Fruit fly (Drosophila melanogaster) whole organism, prepupa: ENCODE measurements around the gene Pkcdelta.

Experiments used
- Blimp-1 ChIP-seq: fragments of 200-800 bp; sonication (Bioruptor generic); optimal IDR thresholded peaks from 3 replicates; lab custom pipeline; 2017; ENCODE audit warnings: missing biosample characterization, missing genetic modification characterization, mild to moderate bottlenecking, moderate library complexity, missing genetic modification reagents
- CG10631 ChIP-seq: fragments of 200-800 bp; sonication (Bioruptor generic); optimal IDR thresholded peaks from 2 replicates; lab custom pipeline; 2016; ENCODE audit warnings: missing biosample characterization, missing genetic modification characterization
- CG11762 ChIP-seq: fragments of 200-800 bp; sonication (Bioruptor generic); optimal IDR thresholded peaks from 3 replicates; lab custom pipeline; 2016; ENCODE audit warnings: missing biosample characterization, missing genetic modification characterization; ENCODE audit not compliant: insufficient read depth
- CG11902 ChIP-seq: fragments of 200-800 bp; sonication (Bioruptor generic); optimal IDR thresholded peaks from 3 replicates; lab custom pipeline; 2016; ENCODE audit warnings: missing biosample characterization, missing genetic modification characterization
- CG1621 ChIP-seq: fragments of 200-800 bp; sonication (Bioruptor generic); optimal IDR thresholded peaks from 3 replicates; lab custom pipeline; 2018; ENCODE audit warnings: missing biosample characterization, mild to moderate bottlenecking, missing genetic modification characterization
- CG16779 ChIP-seq: fragments of 200-800 bp; sonication (Bioruptor generic); optimal IDR thresholded peaks from 3 replicates; lab custom pipeline; 2017; ENCODE audit warnings: missing biosample characterization, mild to moderate bottlenecking, missing genetic modification characterization
- CG3032 ChIP-seq: fragments of 200-800 bp; optimal IDR thresholded peaks from 2 replicates; lab custom pipeline; 2019; ENCODE audit warnings: missing biosample characterization, mild to moderate bottlenecking, missing genetic modification characterization, moderate library complexity
- CG34406 ChIP-seq: fragments of 200-800 bp; sonication (Bioruptor generic); optimal IDR thresholded peaks from 3 replicates; lab custom pipeline; 2016; ENCODE audit warnings: missing biosample characterization, missing genetic modification characterization
- CG3919 ChIP-seq: fragments of 200-800 bp; sonication (Bioruptor generic); optimal IDR thresholded peaks from 3 replicates; lab custom pipeline; 2016; ENCODE audit warnings: missing biosample characterization, missing genetic modification characterization
- CG4318 ChIP-seq: fragments of 200-800 bp; sonication (Bioruptor generic); optimal IDR thresholded peaks from 3 replicates; lab custom pipeline; 2017; ENCODE audit warnings: missing biosample characterization, mild to moderate bottlenecking, missing genetic modification characterization
- CG6163 ChIP-seq: fragments of 200-800 bp; sonication (Bioruptor generic); IDR thresholded peaks from 3 replicates; pipeline ENCODE4 v1.3.6; 2022; ENCODE audit warnings: missing biosample characterization, missing genetic modification characterization
- CG6276 ChIP-seq: fragments of 200-800 bp; sonication (Bioruptor generic); optimal IDR thresholded peaks from 2 replicates; lab custom pipeline; 2017; ENCODE audit warnings: missing biosample characterization, mild to moderate bottlenecking, missing genetic modification characterization
- CG6792 ChIP-seq: fragments of 200-800 bp; sonication (Bioruptor generic); optimal IDR thresholded peaks from 3 replicates; lab custom pipeline; 2016; ENCODE audit warnings: missing biosample characterization, missing genetic modification characterization
- CG6854 ChIP-seq: fragments of 200-800 bp; sonication (Bioruptor generic); optimal IDR thresholded peaks from 2 replicates; lab custom pipeline; 2017; ENCODE audit warnings: missing biosample characterization, mild to moderate bottlenecking, missing genetic modification characterization
- CG7368 ChIP-seq: fragments of 200-800 bp; sonication (Bioruptor generic); optimal IDR thresholded peaks from 3 replicates; lab custom pipeline; 2016; ENCODE audit warnings: missing biosample characterization, missing genetic modification characterization
- CG8119 ChIP-seq: fragments of 200-800 bp; sonication (Bioruptor generic); IDR thresholded peaks from 3 replicates; pipeline ENCODE4 v1.3.6; 2022; ENCODE audit warnings: missing biosample characterization, missing genetic modification characterization
- CG8319 ChIP-seq: fragments of 200-800 bp; sonication (Bioruptor generic); optimal IDR thresholded peaks from 3 replicates; lab custom pipeline; 2016; ENCODE audit warnings: missing biosample characterization, missing genetic modification characterization
- CG8632 ChIP-seq: fragments of 200-800 bp; sonication (Bioruptor generic); optimal IDR thresholded peaks from 3 replicates; lab custom pipeline; 2016; ENCODE audit warnings: missing biosample characterization, missing genetic modification characterization
- Eip75B ChIP-seq: fragments of 200-800 bp; sonication (Bioruptor generic); optimal IDR thresholded peaks from 3 replicates; lab custom pipeline; 2016; ENCODE audit warnings: missing biosample characterization, missing genetic modification characterization
- Eip78C ChIP-seq: fragments of 200-800 bp; sonication (Bioruptor generic); peaks from one replicate; lab custom pipeline; 2016; ENCODE audit warnings: missing biosample characterization, missing genetic modification characterization
- Eip93F ChIP-seq: fragments of 200-800 bp; sonication (Bioruptor generic); optimal IDR thresholded peaks from 2 replicates; lab custom pipeline; 2016; ENCODE audit warnings: missing biosample characterization, mild to moderate bottlenecking, missing genetic modification characterization
- Ets21C ChIP-seq: fragments of 200-800 bp; sonication (Bioruptor generic); optimal IDR thresholded peaks from 3 replicates; lab custom pipeline; 2016; ENCODE audit warnings: missing biosample characterization, missing genetic modification characterization
- Ets96B ChIP-seq: fragments of 200-800 bp; optimal IDR thresholded peaks from 2 replicates; lab custom pipeline; 2019; ENCODE audit warnings: missing biosample characterization, mild to moderate bottlenecking, missing genetic modification characterization, moderate library complexity
- Gug ChIP-seq: fragments of 200-800 bp; sonication (Bioruptor generic); IDR thresholded peaks from 2 replicates; pipeline ENCODE4 v1.3.6; 2022; ENCODE audit warnings: missing biosample characterization, missing genetic modification characterization
- Hr38 ChIP-seq: sonication (Bioruptor generic); optimal IDR thresholded peaks from 2 replicates; lab custom pipeline; 2016; ENCODE audit warnings: missing biosample characterization, missing genetic modification characterization
- Hr39 ChIP-seq: fragments of 200-800 bp; sonication (Bioruptor generic); optimal IDR thresholded peaks from 2 replicates; lab custom pipeline; 2016; ENCODE audit warnings: missing biosample characterization, missing genetic modification characterization
- Hr4 ChIP-seq: fragments of 200-800 bp; sonication (Bioruptor generic); optimal IDR thresholded peaks from 3 replicates; lab custom pipeline; 2016; ENCODE audit warnings: missing biosample characterization, missing genetic modification characterization
- OdsH ChIP-seq: fragments of 200-800 bp; sonication (Bioruptor generic); optimal IDR thresholded peaks from 3 replicates; lab custom pipeline; 2016; ENCODE audit warnings: missing biosample characterization, missing genetic modification characterization
- Smox ChIP-seq: fragments of 200-800 bp; sonication (Bioruptor generic); optimal IDR thresholded peaks from 3 replicates; lab custom pipeline; 2016; ENCODE audit warnings: missing biosample characterization, missing genetic modification characterization
- Sox14 ChIP-seq: fragments of 200-800 bp; sonication (Bioruptor generic); optimal IDR thresholded peaks from 3 replicates; lab custom pipeline; 2016; ENCODE audit warnings: missing biosample characterization, missing genetic modification characterization
- Sox15 ChIP-seq: fragments of 200-800 bp; sonication (Bioruptor generic); optimal IDR thresholded peaks from 3 replicates; lab custom pipeline; 2016; ENCODE audit warnings: missing biosample characterization, missing genetic modification characterization
- achi ChIP-seq: fragments of 200-800 bp; sonication (Bioruptor generic); optimal IDR thresholded peaks from 3 replicates; lab custom pipeline; 2016; ENCODE audit warnings: missing biosample characterization, missing genetic modification characterization
- acj6 ChIP-seq: fragments of 200-800 bp; sonication (Bioruptor generic); optimal IDR thresholded peaks from 3 replicates; lab custom pipeline; 2016; ENCODE audit warnings: missing biosample characterization, missing genetic modification characterization
- cyc ChIP-seq: fragments of 200-800 bp; sonication (Bioruptor generic); optimal IDR thresholded peaks from 3 replicates; lab custom pipeline; 2016; ENCODE audit warnings: missing biosample characterization, missing genetic modification characterization
- dac ChIP-seq: fragments of 200-800 bp; sonication (Bioruptor generic); optimal IDR thresholded peaks from 2 replicates; lab custom pipeline; 2017; ENCODE audit warnings: missing biosample characterization, mild to moderate bottlenecking, missing genetic modification characterization
- dsx ChIP-seq: fragments of 200-800 bp; optimal IDR thresholded peaks from 3 replicates; lab custom pipeline; 2019; ENCODE audit warnings: missing biosample characterization, mild to moderate bottlenecking, missing genetic modification characterization, moderate library complexity; ENCODE audit not compliant: poor library complexity, severe bottlenecking
- eg ChIP-seq: fragments of 200-800 bp; sonication (Bioruptor generic); IDR thresholded peaks from 3 replicates; pipeline ENCODE4 v1.3.6; 2022; ENCODE audit warnings: missing biosample characterization, missing genetic modification characterization
- fd59A ChIP-seq: fragments of 200-800 bp; sonication (Bioruptor generic); optimal IDR thresholded peaks from 2 replicates; lab custom pipeline; 2017; ENCODE audit warnings: missing biosample characterization, mild to moderate bottlenecking, missing genetic modification characterization, missing genetic modification reagents
- fd85E ChIP-seq: fragments of 200-800 bp; sonication (Bioruptor generic); optimal IDR thresholded peaks from 3 replicates; lab custom pipeline; 2016; ENCODE audit warnings: missing biosample characterization, missing genetic modification characterization
- fkh ChIP-seq: fragments of 200-800 bp; sonication (Bioruptor generic); optimal IDR thresholded peaks from 3 replicates; lab custom pipeline; 2017; ENCODE audit warnings: missing biosample characterization, mild to moderate bottlenecking, missing genetic modification characterization, moderate library complexity
- lz ChIP-seq: fragments of 200-800 bp; sonication (Bioruptor generic); optimal IDR thresholded peaks from 3 replicates; lab custom pipeline; 2016; ENCODE audit warnings: missing biosample characterization, missing genetic modification characterization
- pdm3 ChIP-seq: fragments of 200-800 bp; sonication (Bioruptor generic); optimal IDR thresholded peaks from 3 replicates; lab custom pipeline; 2016; ENCODE audit warnings: missing biosample characterization, missing genetic modification characterization
- salr ChIP-seq, 2 experiments: fragments of 200-800 bp; sonication (Bioruptor generic); optimal IDR thresholded peaks; 3 replicates each; lab custom pipeline; 2016 to 2018; ENCODE audit warnings: missing biosample characterization in 2 of 2, missing genetic modification characterization in 2 of 2, mild to moderate bottlenecking in 1 of 2
- spab ChIP-seq: fragments of 200-800 bp; sonication (Bioruptor generic); optimal IDR thresholded peaks from 2 replicates; lab custom pipeline; 2017; ENCODE audit warnings: missing biosample characterization, mild to moderate bottlenecking, missing genetic modification characterization, missing genetic modification reagents
- ss ChIP-seq, 2 experiments: fragments of 200-800 bp; sonication (Bioruptor generic); optimal IDR thresholded peaks; 2 replicates in 1 of 2; 3 replicates in 1 of 2; lab custom pipeline; 2017 to 2018; ENCODE audit warnings: mild to moderate bottlenecking in 2 of 2, missing biosample characterization in 2 of 2, missing genetic modification characterization in 2 of 2, moderate library complexity in 1 of 2
- svp ChIP-seq: fragments of 200-800 bp; sonication (Bioruptor generic); peaks from one replicate; lab custom pipeline; 2016; ENCODE audit warnings: missing biosample characterization, missing genetic modification characterization
- topi ChIP-seq: fragments of 200-800 bp; sonication (Bioruptor generic); optimal IDR thresholded peaks from 3 replicates; lab custom pipeline; 2016; ENCODE audit warnings: missing biosample characterization, missing genetic modification characterization

The Pkcdelta gene

DNA sequence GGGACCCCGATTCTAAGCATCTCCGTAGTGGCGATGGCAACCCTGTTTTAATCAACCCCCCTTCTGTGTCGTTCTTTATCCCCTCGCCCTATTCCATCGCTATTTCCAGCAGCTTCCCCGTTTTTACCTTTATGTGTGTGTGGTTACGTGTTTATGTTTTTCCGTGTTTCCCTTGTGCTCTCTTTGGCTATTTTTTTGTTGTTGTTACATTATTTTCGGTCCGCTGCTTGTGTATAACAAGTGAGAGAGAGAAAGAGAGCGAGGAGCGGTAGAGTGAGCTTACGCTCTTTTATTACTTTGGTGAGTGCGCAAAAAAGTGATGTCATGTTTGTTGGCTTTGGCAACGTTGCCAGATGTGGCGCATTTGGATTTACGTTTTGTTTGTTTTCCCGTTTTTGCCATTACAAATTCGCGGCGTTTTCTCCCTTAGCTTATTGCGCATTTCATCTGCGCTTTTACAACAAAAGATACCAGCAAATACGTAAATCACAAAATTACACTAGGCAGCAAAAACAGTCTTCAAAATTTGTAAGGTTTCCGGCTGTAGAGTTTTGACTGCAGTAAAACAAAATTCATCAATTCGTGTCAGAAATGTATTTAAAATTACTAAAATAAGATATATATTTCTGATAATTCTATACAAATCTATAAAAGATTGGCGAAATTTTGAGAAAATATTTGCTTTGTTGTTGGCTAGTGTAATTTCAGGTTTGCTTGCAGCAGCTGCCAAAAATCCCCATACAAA is 38.3 kb downstream of the Pkcdelta start (continued):
- TF ChIP-seq CG8632 (peak; percentile 45), CG34406 (peak; percentile 49), CG8119 (peak; percentile 64), ss (GFP tag; optimal IDR thresholded peaks at IDR 0.05; lab: Kevin White, UChicago) (no peak), CG4318 (GFP tag; lab: Kevin White, UChicago) (no peak), CG11762 (GFP tag; lab: Kevin White, UChicago) (no peak), acj6 (GFP tag; lab: Kevin White, UChicago) (peak; percentile 46), CG6163 (GFP tag; lab: Robert Waterston, UW) (peak; percentile 56; the same call in 2 of the 3 replicates), Ets21C (no peak), fkh (GFP tag; lab: Kevin White, UChicago) (peak; percentile 71), Smox (GFP tag; lab: Kevin White, UChicago) (peak; percentile 20), Sox15 (GFP tag; lab: Kevin White, UChicago) (no peak), dac (GFP tag; lab: Kevin White, UChicago) (no peak)

DNA sequence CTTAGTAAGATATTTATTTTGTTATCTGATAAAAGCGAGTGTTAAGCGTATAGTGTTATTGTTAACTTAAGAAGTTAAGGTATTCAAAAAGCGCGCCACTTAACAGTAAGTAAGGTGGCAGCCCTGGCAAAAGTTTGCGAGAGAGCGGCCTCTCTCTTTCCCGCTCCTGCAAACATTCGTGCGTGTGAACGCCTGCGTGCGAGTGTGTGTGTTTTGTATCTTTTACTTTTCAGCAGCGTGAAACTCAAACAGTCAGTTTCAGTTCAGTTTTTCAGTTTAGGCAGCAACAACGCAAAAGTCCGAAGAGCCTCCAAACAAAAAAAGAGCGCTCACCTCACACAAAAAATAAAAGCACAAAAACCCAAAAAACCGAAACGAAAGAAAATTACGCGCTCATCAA is 39.4 kb downstream of the Pkcdelta start:
- TF ChIP-seq Eip78C: peak; percentile 55
- no peak for TF ChIP-seq lz (GFP tag; lab: Kevin White, UChicago)
- no peak for TF ChIP-seq CG34406
- no peak for TF ChIP-seq Sox14
- TF ChIP-seq achi (GFP tag; lab: Kevin White, UChicago): no peak
- no peak for TF ChIP-seq CG1621 (tag; lab: Kevin White, UChicago)
- no peak for TF ChIP-seq OdsH (GFP tag; lab: Kevin White, UChicago)
- peak; percentile 2 for TF ChIP-seq CG16779
- TF ChIP-seq Gug (GFP tag; lab: Robert Waterston, UW): no peak
- TF ChIP-seq CG3032 (tag; lab: Kevin White, UChicago): no peak
- no peak for TF ChIP-seq fd59A (GFP tag; lab: Kevin White, UChicago)
- no peak for TF ChIP-seq CG3919 (GFP tag; lab: Kevin White, UChicago)
- no peak for TF ChIP-seq fkh (GFP tag; lab: Kevin White, UChicago)
- TF ChIP-seq salr (GFP tag; optimal IDR thresholded peaks at IDR 0.05; lab: Kevin White, UChicago): no peak
- TF ChIP-seq CG4318 (GFP tag; lab: Kevin White, UChicago): no peak
- no peak for TF ChIP-seq CG8319
- TF ChIP-seq spab: no peak
- no peak for TF ChIP-seq Blimp-1
- TF ChIP-seq Ets96B: no peak
- no peak for TF ChIP-seq pdm3
- TF ChIP-seq Hr39: no peak
- no peak for TF ChIP-seq CG8632
- TF ChIP-seq CG6854: peak; percentile 42
- no peak for TF ChIP-seq svp (GFP tag; lab: Kevin White, UChicago)
- peak in 1 of 2 experiments; percentile 7 for TF ChIP-seq ss (GFP tag; optimal IDR thresholded peaks at IDR 0.05; lab: Kevin White, UChicago)
- no peak for TF ChIP-seq dac (GFP tag; lab: Kevin White, UChicago)
- TF ChIP-seq fd85E (GFP tag; lab: Kevin White, UChicago): no peak
- TF ChIP-seq Smox (GFP tag; lab: Kevin White, UChicago): no peak
- peak; percentile 14 for TF ChIP-seq dsx (GFP tag; lab: Kevin White, UChicago)
- no peak for TF ChIP-seq Eip93F (GFP tag; lab: Kevin White, UChicago)
- TF ChIP-seq CG6792: no peak
- TF ChIP-seq CG6163 (GFP tag; lab: Robert Waterston, UW): peak; percentile 44; the same call in 2 of the 3 replicates
- no peak for TF ChIP-seq Hr4 (GFP tag; lab: Kevin White, UChicago)
- TF ChIP-seq cyc (GFP tag; lab: Kevin White, UChicago): no peak
- TF ChIP-seq CG11902 (GFP tag; lab: Kevin White, UChicago): no peak
- no peak for TF ChIP-seq CG7368 (GFP tag; lab: Kevin White, UChicago)
- no peak for TF ChIP-seq CG11762 (GFP tag; lab: Kevin White, UChicago)
- no peak for TF ChIP-seq Ets21C
- TF ChIP-seq CG6276 (GFP tag; lab: Kevin White, UChicago): no peak
- no peak for TF ChIP-seq CG10631 (GFP tag; lab: Kevin White, UChicago)
- TF ChIP-seq eg (GFP tag; lab: Robert Waterston, UW): peak; percentile 63; the same call in 2 of the 3 replicates
- no peak for TF ChIP-seq Hr38 (GFP tag; lab: Kevin White, UChicago)
- TF ChIP-seq topi (GFP tag; lab: Kevin White, UChicago): no peak
- 0 out of 3 replicates have a peak, but pooled peaks have one; percentile 13 for TF ChIP-seq CG8119
- no peak for TF ChIP-seq acj6 (GFP tag; lab: Kevin White, UChicago)
- TF ChIP-seq Eip75B (GFP tag; lab: Kevin White, UChicago): peak; percentile 17
